Worm (Caenorhabditis elegans): ENCODE measurements around the gene max-2.

Gene max-2

DNA sequence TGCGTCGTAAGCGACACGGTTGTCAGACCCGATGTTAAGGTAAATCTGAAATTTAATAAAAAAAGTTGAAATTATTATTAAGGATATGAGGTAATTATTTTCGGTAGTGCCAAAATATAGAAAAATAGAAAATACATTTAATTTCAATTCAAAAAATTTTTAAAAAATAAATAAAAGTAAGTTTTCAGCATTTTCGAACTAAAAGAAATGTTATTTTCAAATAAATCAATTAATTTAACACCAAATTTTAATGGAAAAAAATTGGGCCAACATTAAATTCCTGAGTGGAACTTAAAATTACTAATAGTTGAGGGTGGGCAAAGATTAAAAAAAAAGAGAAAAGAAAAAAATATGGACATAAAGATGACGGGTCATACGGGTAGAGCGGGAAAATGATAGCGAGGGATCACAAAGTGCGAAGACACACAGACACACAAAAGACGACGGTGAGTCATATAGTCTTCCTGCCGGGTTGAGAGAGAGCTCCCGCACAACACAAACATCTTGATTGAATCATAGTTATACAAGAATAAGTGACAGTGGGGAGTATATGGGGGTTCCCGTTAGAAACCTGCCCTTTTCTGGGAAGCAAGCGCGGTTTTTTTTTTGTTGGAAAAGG, at the start of gene max-2:
max-2 (minus strand) TSS at position 51 of the 619 bp plus-strand sequence.
- TF ChIP-seq eor-1 (tag; optimal IDR thresholded peaks at IDR 0.05), result no peak
- no peak for TF ChIP-seq ztf-11 (tag; optimal IDR thresholded peaks at IDR 0.05)
- TF ChIP-seq nhr-25 (tag; optimal IDR thresholded peaks at IDR 0.05), result no peak
- TF ChIP-seq nhr-11 (tag; optimal IDR thresholded peaks at IDR 0.05), result no peak
- no peak for TF ChIP-seq elt-3 (tag; optimal IDR thresholded peaks at IDR 0.05)
- peak; percentile 28 for TF ChIP-seq pqm-1 (tag; optimal IDR thresholded peaks at IDR 0.05)
- no peak for TF ChIP-seq lin-39 (tag; optimal IDR thresholded peaks at IDR 0.05)
- TF ChIP-seq R02D3.7 (tag; optimal IDR thresholded peaks at IDR 0.05), result no peak
- TF ChIP-seq egl-5 (tag; optimal IDR thresholded peaks at IDR 0.05), result no peak
- TF ChIP-seq pha-4 (tag; optimal IDR thresholded peaks at IDR 0.05), result peak; percentile 63
- TF ChIP-seq nfya-1 (tag; optimal IDR thresholded peaks at IDR 0.05; ENCODE audit: insufficient read depth), result no peak
- peak; percentile 5 for TF ChIP-seq elt-2 (tag; optimal IDR thresholded peaks at IDR 0.05)
- no peak for TF ChIP-seq sea-2 (GFP tag; optimal IDR thresholded peaks at IDR 0.05)
- no peak for TF ChIP-seq ceh-28 (tag; optimal IDR thresholded peaks at IDR 0.05)
- no peak for TF ChIP-seq skn-1 (tag; optimal IDR thresholded peaks at IDR 0.05)
- TF ChIP-seq nhr-28 (tag; optimal IDR thresholded peaks at IDR 0.05), result no peak
- no peak for TF ChIP-seq fkh-2 (tag; optimal IDR thresholded peaks at IDR 0.05)
- TF ChIP-seq egl-27 (tag; optimal IDR thresholded peaks at IDR 0.05), result no peak
- no peak for TF ChIP-seq mdl-1 (tag; optimal IDR thresholded peaks at IDR 0.05)
- TF ChIP-seq nhr-77 (tag; optimal IDR thresholded peaks at IDR 0.05), result no peak
- no peak for TF ChIP-seq nhr-67 (tag; optimal IDR thresholded peaks at IDR 0.05)
- no peak for TF ChIP-seq hmg-11 (tag; optimal IDR thresholded peaks at IDR 0.05)
- TF ChIP-seq jun-1 (tag; optimal IDR thresholded peaks at IDR 0.05), result peak; percentile 15
- TF ChIP-seq aly-2 (tag; optimal IDR thresholded peaks at IDR 0.05), result no peak
- no peak for TF ChIP-seq unc-62 (GFP tag; optimal IDR thresholded peaks at IDR 0.05)
- TF ChIP-seq ztf-4 (tag; optimal IDR thresholded peaks at IDR 0.05), result no peak
- TF ChIP-seq nhr-237 (tag; optimal IDR thresholded peaks at IDR 0.05), result no peak
- TF ChIP-seq nhr-23 (tag; optimal IDR thresholded peaks at IDR 0.05), result no peak

DNA sequence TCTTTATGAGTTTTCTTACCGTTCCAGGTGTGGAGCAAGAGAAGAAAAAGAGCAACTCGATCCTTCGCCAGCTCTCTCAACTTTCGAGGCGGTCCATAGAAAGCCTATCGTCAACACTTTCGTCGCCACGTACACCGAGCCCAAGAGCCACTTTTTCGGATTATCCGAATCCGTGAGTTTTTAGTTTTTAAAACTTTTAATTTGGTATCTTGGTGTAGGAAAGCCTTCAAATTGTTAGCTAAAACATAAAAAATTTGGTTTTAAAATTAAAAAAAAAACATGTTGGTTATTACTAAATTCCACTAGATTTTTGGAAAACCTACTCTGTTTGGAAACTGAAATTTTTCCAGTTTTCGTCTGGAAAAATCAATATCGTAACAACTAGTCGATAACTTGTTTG, 48.1 kb upstream of the max-2 start:
- TF ChIP-seq unc-62 (GFP tag; optimal IDR thresholded peaks at IDR 0.05) (no peak), tbx-2 (tag; optimal IDR thresholded peaks at IDR 0.05) (no peak), jun-1 (tag; optimal IDR thresholded peaks at IDR 0.05) (no peak), nhr-76 (tag; optimal IDR thresholded peaks at IDR 0.05) (no peak), snpc-4 (tag; optimal IDR thresholded peaks at IDR 0.05) (no peak), lsy-12 (tag; optimal IDR thresholded peaks at IDR 0.05) (no peak)

DNA sequence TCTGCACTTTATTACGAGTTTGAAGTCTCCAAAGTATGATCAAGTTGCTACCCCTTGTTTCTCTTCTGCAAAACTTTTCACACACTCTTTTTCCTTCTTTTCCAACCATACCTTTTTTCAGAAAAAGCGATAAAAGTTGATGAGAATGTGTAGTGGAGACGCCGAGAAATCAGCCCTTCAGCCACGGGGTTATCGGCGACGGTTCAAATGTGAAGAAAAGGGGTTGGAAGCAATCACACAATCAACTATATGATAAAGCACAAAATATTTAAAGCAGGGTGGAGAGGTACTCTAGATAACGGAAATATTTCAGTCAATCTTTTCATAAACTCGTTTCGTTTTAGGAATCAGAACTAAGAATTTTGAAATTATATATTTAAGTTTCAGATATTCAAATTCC, 47.5 kb upstream of the max-2 start, which contains the start of gene F42G4.5:
F42G4.5 (plus strand) TSS at position 379 of the 400 bp plus-strand sequence.
- TF ChIP-seq nhr-11 (tag; optimal IDR thresholded peaks at IDR 0.05) (no peak), R02D3.7 (tag; optimal IDR thresholded peaks at IDR 0.05) (no peak), nhr-23 (tag; optimal IDR thresholded peaks at IDR 0.05) (no peak), pha-4 (tag; optimal IDR thresholded peaks at IDR 0.05) (no peak), hmg-11 (tag; optimal IDR thresholded peaks at IDR 0.05) (no peak), pqm-1 (tag; optimal IDR thresholded peaks at IDR 0.05) (peak; percentile 81), jun-1 (tag; optimal IDR thresholded peaks at IDR 0.05) (no peak), nhr-67 (tag; optimal IDR thresholded peaks at IDR 0.05) (no peak), zag-1 (tag; optimal IDR thresholded peaks at IDR 0.05) (no peak), ztf-11 (tag; optimal IDR thresholded peaks at IDR 0.05) (no peak), elt-1 (tag; optimal IDR thresholded peaks at IDR 0.05) (no peak), elt-2 (tag; optimal IDR thresholded peaks at IDR 0.05) (peak; percentile 93), ZK546.5 (tag; optimal IDR thresholded peaks at IDR 0.05) (no peak), skn-1 (tag; optimal IDR thresholded peaks at IDR 0.05) (no peak), unc-62 (GFP tag; optimal IDR thresholded peaks at IDR 0.05) (no peak)

DNA sequence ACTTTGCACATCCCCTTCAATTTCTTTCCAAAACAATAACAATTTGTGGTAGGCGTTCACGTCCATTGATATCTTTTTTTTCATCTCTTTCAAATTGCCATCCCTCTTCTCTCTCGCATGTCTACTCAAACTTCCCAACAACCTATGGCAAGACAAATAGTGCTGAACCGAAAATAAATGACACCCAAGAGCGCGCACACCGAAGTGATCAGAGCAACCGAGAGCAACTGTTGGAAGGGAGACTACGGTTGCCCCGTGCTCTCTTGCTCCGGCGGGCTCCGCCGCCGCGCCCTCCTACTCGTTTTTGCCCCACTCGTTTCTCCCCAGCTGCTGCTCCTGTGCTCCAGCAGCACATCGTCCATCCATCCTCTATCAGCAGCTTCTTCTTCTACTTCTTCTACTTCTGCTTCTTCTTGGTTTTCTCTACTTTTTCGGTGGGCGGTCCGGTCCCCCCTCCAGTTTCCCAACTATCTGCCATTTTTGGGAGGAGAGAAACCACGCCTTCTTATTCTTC, 41.2 kb upstream of the max-2 start:
- TF ChIP-seq ceh-82 (tag; optimal IDR thresholded peaks at IDR 0.05) (no peak), R02D3.7 (tag; optimal IDR thresholded peaks at IDR 0.05) (no peak), elt-1 (tag; optimal IDR thresholded peaks at IDR 0.05) (peak; percentile 47), ceh-9 (tag; optimal IDR thresholded peaks at IDR 0.05) (no peak), lin-39 (tag; optimal IDR thresholded peaks at IDR 0.05) (peak; percentile 84), elt-2 (tag; optimal IDR thresholded peaks at IDR 0.05) (no peak), hmg-11 (tag; optimal IDR thresholded peaks at IDR 0.05) (no peak), egl-5 (tag; optimal IDR thresholded peaks at IDR 0.05) (peak; percentile 6)
